Worm (Caenorhabditis elegans): ENCODE measurements around the gene F59E11.2.

DNA sequence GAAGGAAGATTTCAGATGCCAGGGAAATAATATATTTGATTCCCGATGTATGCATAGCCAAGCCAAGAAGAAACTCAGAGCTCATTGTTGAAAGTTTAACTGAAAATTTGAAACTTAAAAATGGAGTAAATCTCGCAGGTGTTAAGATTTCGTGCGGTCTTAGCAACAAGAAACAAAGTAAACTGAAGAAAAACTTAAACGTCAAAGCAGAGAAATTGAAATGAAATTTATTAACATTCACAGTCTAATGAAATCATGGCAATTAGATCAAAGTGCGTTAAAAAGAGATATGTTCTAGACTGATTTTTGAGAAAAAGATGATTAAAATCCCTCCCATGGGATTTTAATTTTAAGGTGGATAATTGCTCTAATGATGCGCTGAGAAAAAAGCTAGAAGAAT is 20.4 kb upstream of the F59E11.2 start, which contains the start of gene str-84:
- no peak for TF ChIP-seq nhr-12 (tag; optimal IDR thresholded peaks at IDR 0.05)
- no peak for TF ChIP-seq unc-39 (tag; optimal IDR thresholded peaks at IDR 0.05)
- TF ChIP-seq ces-1 (GFP tag; optimal IDR thresholded peaks at IDR 0.05) = no peak
- no peak for TF ChIP-seq unc-62 (GFP tag; optimal IDR thresholded peaks at IDR 0.05)
- no peak for TF ChIP-seq ztf-11 (tag; optimal IDR thresholded peaks at IDR 0.05)
- no peak for TF ChIP-seq lsy-2 (tag; optimal IDR thresholded peaks at IDR 0.05)
- TF ChIP-seq nhr-76 (tag; optimal IDR thresholded peaks at IDR 0.05) = no peak
- TF ChIP-seq lin-13 (tag; optimal IDR thresholded peaks at IDR 0.05) = no peak
- no peak for TF ChIP-seq sem-2 (GFP tag; optimal IDR thresholded peaks at IDR 0.05)
- TF ChIP-seq ham-2 (GFP tag; optimal IDR thresholded peaks at IDR 0.05) = no peak
- TF ChIP-seq sptf-1 (tag; optimal IDR thresholded peaks at IDR 0.05) = no peak
- no peak for TF ChIP-seq pha-4 (tag; optimal IDR thresholded peaks at IDR 0.05)
